Worm (Caenorhabditis elegans): Measurements from ENCODE around the gene dyf-4.

ce11 chrV:12505730-12506129 is 19.8 kb downstream of the dyf-4 start:
- no peak for TF ChIP-seq unc-39 (tag; optimal IDR thresholded peaks at IDR 0.05)
- TF ChIP-seq unc-62 (GFP tag; optimal IDR thresholded peaks at IDR 0.05), result no peak
- no peak for TF ChIP-seq tbx-2 (tag; optimal IDR thresholded peaks at IDR 0.05)
- no peak for TF ChIP-seq aly-2 (tag; optimal IDR thresholded peaks at IDR 0.05)
- no peak for TF ChIP-seq pha-4 (tag; optimal IDR thresholded peaks at IDR 0.05)
- TF ChIP-seq mdl-1 (tag; optimal IDR thresholded peaks at IDR 0.05), result no peak
- TF ChIP-seq nhr-77 (tag; optimal IDR thresholded peaks at IDR 0.05), result no peak
